Worm (Caenorhabditis elegans): ENCODE data around the gene grl-6.

DNA sequence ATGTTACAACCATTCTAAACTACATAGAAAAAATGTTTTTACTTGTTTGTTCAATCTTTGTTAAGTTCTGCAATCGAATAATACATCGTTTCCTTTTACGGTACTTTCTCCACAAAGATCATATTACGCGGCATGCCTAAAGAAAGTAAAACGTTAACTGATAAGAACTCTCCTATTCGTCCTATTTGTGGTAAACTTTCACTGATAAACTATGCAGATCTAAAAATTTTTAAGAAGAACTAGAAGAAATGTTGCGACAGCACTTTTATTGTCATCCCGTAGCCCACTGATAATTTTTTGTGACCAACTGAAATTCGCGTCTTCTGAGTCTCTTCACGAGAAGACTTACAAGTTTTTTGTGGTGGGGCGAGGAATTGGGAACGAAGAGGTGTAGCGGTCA is 23.6 kb downstream of the grl-6 start:
- TF ChIP-seq unc-55 (GFP tag; optimal IDR thresholded peaks at IDR 0.05), result no peak
- TF ChIP-seq lsy-2 (tag; optimal IDR thresholded peaks at IDR 0.05), result no peak
- no peak for TF ChIP-seq ztf-11 (tag; optimal IDR thresholded peaks at IDR 0.05)
- no peak for TF ChIP-seq aly-2 (tag; optimal IDR thresholded peaks at IDR 0.05)
- no peak for TF ChIP-seq nhr-237 (tag; optimal IDR thresholded peaks at IDR 0.05)
- no peak for TF ChIP-seq nhr-12 (tag; optimal IDR thresholded peaks at IDR 0.05)
- no peak for TF ChIP-seq ceh-82 (tag; optimal IDR thresholded peaks at IDR 0.05)
- TF ChIP-seq unc-62 (GFP tag; optimal IDR thresholded peaks at IDR 0.05), result no peak
- no peak for TF ChIP-seq nhr-11 (tag; optimal IDR thresholded peaks at IDR 0.05)
- no peak for TF ChIP-seq ama-1 (optimal IDR thresholded peaks at IDR 0.05)

Data from whole organism, L2 larva.